Worm (Caenorhabditis elegans) whole organism, late embryonic: ENCODE results near the gene mdt-17.

Experiments
- C38D4.7 ChIP-seq: fragments of 200-800 bp; sonication (Bioruptor generic); optimal IDR thresholded peaks from 2 replicates; lab custom pipeline; 2018; ENCODE audit warnings: mild to moderate bottlenecking, missing genetic modification characterization, moderate library complexity, missing compliant biosample characterization
- K09A11.1 ChIP-seq: sonication (generic microtip); optimal IDR thresholded peaks from 2 replicates; lab custom pipeline; 2017; ENCODE audit warnings: antibody characterized with exemption, mild to moderate bottlenecking, missing genetic modification characterization, missing compliant biosample characterization; ENCODE audit not compliant: insufficient read depth
- ama-1 ChIP-seq: fragments of 150-350 bp; optimal IDR thresholded peaks from 2 replicates; lab custom pipeline; 2014
- gmeb-2 ChIP-seq: sonication (generic microtip); optimal IDR thresholded peaks from 2 replicates; lab custom pipeline; 2016; ENCODE audit warnings: missing genetic modification characterization, inconsistent platforms, missing compliant biosample characterization
- ztf-16 ChIP-seq: sonication (generic microtip); optimal IDR thresholded peaks from 2 replicates; lab custom pipeline; 2017; ENCODE audit warnings: missing genetic modification characterization, missing compliant biosample characterization

- TF ChIP-seq ztf-16 (no peak), C38D4.7 (GFP tag; lab: Kevin White, UChicago) (no peak), K09A11.1 (tag; lab: Kevin White, UChicago) (no peak), ama-1 (no peak), gmeb-2 (tag; lab: Kevin White, UChicago) (no peak)
Measured at ce11 chrV:20269661-20270137, 2.7 kb upstream of the mdt-17 start, which contains the start of the genes prmt-1 and cdkr-3.
